Worm (Caenorhabditis elegans) whole organism, late embryonic: ENCODE measurements around the gene iars-1.

ENCODE experiments used
- C08G9.2 ChIP-seq: sonication (generic microtip); optimal IDR thresholded peaks from 2 replicates; lab custom pipeline; 2016; ENCODE audit warnings: mild to moderate bottlenecking, missing genetic modification characterization, moderate library complexity, missing compliant biosample characterization
- C38D4.7 ChIP-seq: fragments of 200-800 bp; sonication (Bioruptor generic); optimal IDR thresholded peaks from 2 replicates; lab custom pipeline; 2018; ENCODE audit warnings: mild to moderate bottlenecking, missing genetic modification characterization, moderate library complexity, missing compliant biosample characterization
- K02D7.2 ChIP-seq: sonication (generic microtip); optimal IDR thresholded peaks from 2 replicates; lab custom pipeline; 2017; ENCODE audit warnings: mild to moderate bottlenecking, missing genetic modification characterization, missing compliant biosample characterization
- T23F11.4 ChIP-seq: fragments of 200-800 bp; sonication (Bioruptor generic); optimal IDR thresholded peaks from 2 replicates; lab custom pipeline; 2018; ENCODE audit warnings: mild to moderate bottlenecking, missing genetic modification characterization, missing compliant biosample characterization
- ceh-14 ChIP-seq: sonication (generic microtip); optimal IDR thresholded peaks from 2 replicates; lab custom pipeline; 2016; ENCODE audit warnings: missing genotype, missing genetic modification characterization, missing compliant biosample characterization
- ceh-18 ChIP-seq: sonication (generic microtip); optimal IDR thresholded peaks from 2 replicates; lab custom pipeline; 2016; ENCODE audit warnings: missing genetic modification characterization, missing compliant biosample characterization
- ceh-19 ChIP-seq: fragments of 200-800 bp; sonication (Bioruptor generic); optimal IDR thresholded peaks from 2 replicates; lab custom pipeline; 2018; ENCODE audit warnings: mild to moderate bottlenecking, missing genetic modification characterization, missing compliant biosample characterization
- ceh-2 ChIP-seq: sonication (generic microtip); optimal IDR thresholded peaks from 2 replicates; lab custom pipeline; 2016; ENCODE audit warnings: missing genotype, missing genetic modification characterization, missing compliant biosample characterization
- ceh-22 ChIP-seq: sonication (generic microtip); optimal IDR thresholded peaks from 2 replicates; lab custom pipeline; 2017; ENCODE audit warnings: missing biosample characterization, missing genetic modification characterization
- ceh-24 ChIP-seq: sonication (generic microtip); optimal IDR thresholded peaks from 2 replicates; lab custom pipeline; 2016; ENCODE audit warnings: mild to moderate bottlenecking, missing genetic modification characterization, missing compliant biosample characterization
- ceh-30 ChIP-seq: fragments of 150-350 bp; optimal IDR thresholded peaks from 2 replicates; lab custom pipeline; 2014; ENCODE audit warnings: missing biosample characterization, missing genetic modification characterization
- ceh-31 ChIP-seq: sonication (generic microtip); optimal IDR thresholded peaks from 2 replicates; lab custom pipeline; 2016; ENCODE audit warnings: missing genetic modification characterization, missing compliant biosample characterization
- ceh-34 ChIP-seq: sonication (generic microtip); optimal IDR thresholded peaks from 2 replicates; lab custom pipeline; 2016; ENCODE audit warnings: mild to moderate bottlenecking, missing genetic modification characterization, missing compliant biosample characterization
- ceh-48 ChIP-seq: sonication (generic microtip); optimal IDR thresholded peaks from 2 replicates; lab custom pipeline; 2016; ENCODE audit warnings: missing genetic modification characterization, inconsistent platforms, missing compliant biosample characterization
- ceh-6 ChIP-seq: fragments of 200-800 bp; sonication (Bioruptor generic); optimal IDR thresholded peaks from 2 replicates; lab custom pipeline; 2018; ENCODE audit warnings: mild to moderate bottlenecking, missing genetic modification characterization, missing compliant biosample characterization
- ceh-9 ChIP-seq: sonication (generic microtip); optimal IDR thresholded peaks from 2 replicates; lab custom pipeline; 2016; ENCODE audit warnings: mild to moderate bottlenecking, missing genetic modification characterization, inconsistent platforms, missing compliant biosample characterization
- che-1 ChIP-seq: sonication (generic microtip); optimal IDR thresholded peaks from 2 replicates; lab custom pipeline; 2016; ENCODE audit warnings: mild to moderate bottlenecking, missing genetic modification characterization, missing compliant biosample characterization
- dmd-4 ChIP-seq: sonication (generic microtip); optimal IDR thresholded peaks from 2 replicates; lab custom pipeline; 2016; ENCODE audit warnings: borderline replicate concordance, missing genetic modification characterization, missing compliant biosample characterization
- dve-1 ChIP-seq: sonication (generic microtip); optimal IDR thresholded peaks from 2 replicates; lab custom pipeline; 2017; ENCODE audit warnings: antibody characterized with exemption, mild to moderate bottlenecking, missing genetic modification characterization, missing compliant biosample characterization
- eyg-1 ChIP-seq: sonication (generic microtip); optimal IDR thresholded peaks from 2 replicates; lab custom pipeline; 2016; ENCODE audit warnings: missing genotype, missing genetic modification characterization, missing compliant biosample characterization
- fkh-10 ChIP-seq: fragments of 150-350 bp; optimal IDR thresholded peaks from 2 replicates; lab custom pipeline; 2014; ENCODE audit warnings: missing biosample characterization, missing genetic modification reagents, missing genetic modification characterization
- hlh-13 ChIP-seq: fragments of 200-800 bp; sonication (Bioruptor generic); optimal IDR thresholded peaks from 2 replicates; lab custom pipeline; 2018; ENCODE audit warnings: mild to moderate bottlenecking, missing genetic modification characterization, missing compliant biosample characterization
- hlh-15 ChIP-seq: sonication (generic microtip); optimal IDR thresholded peaks from 2 replicates; lab custom pipeline; 2016; ENCODE audit warnings: missing genetic modification characterization, missing compliant biosample characterization
- hlh-8 ChIP-seq: sonication (generic microtip); optimal IDR thresholded peaks from 2 replicates; lab custom pipeline; 2016; ENCODE audit warnings: missing genotype, missing genetic modification characterization, missing compliant biosample characterization
- lim-6 ChIP-seq: sonication (generic microtip); optimal IDR thresholded peaks from 2 replicates; lab custom pipeline; 2016; ENCODE audit warnings: missing genetic modification characterization, missing compliant biosample characterization
- nfya-1 ChIP-seq: sonication (generic microtip); optimal IDR thresholded peaks from 2 replicates; lab custom pipeline; 2017; ENCODE audit warnings: missing genetic modification characterization, mild to moderate bottlenecking, missing compliant biosample characterization, antibody characterized with exemption, moderate library complexity
- nhr-11 ChIP-seq: fragments of 150-350 bp; optimal IDR thresholded peaks from 2 replicates; lab custom pipeline; 2014; ENCODE audit warnings: missing biosample characterization, missing genetic modification characterization
- nhr-232 ChIP-seq: sonication (generic microtip); optimal IDR thresholded peaks from 2 replicates; lab custom pipeline; 2016; ENCODE audit warnings: missing genetic modification characterization, missing compliant biosample characterization
- odd-2 ChIP-seq: sonication (generic microtip); optimal IDR thresholded peaks from 2 replicates; lab custom pipeline; 2017; ENCODE audit warnings: antibody characterized with exemption, mild to moderate bottlenecking, missing genetic modification characterization, missing compliant biosample characterization
- pha-2 ChIP-seq: sonication (generic microtip); optimal IDR thresholded peaks from 2 replicates; lab custom pipeline; 2017; ENCODE audit warnings: mild to moderate bottlenecking, missing genetic modification characterization, missing compliant biosample characterization
- pha-4 ChIP-seq: fragments of 150-350 bp; optimal IDR thresholded peaks from 2 replicates; lab custom pipeline; 2018; ENCODE audit warnings: missing biosample characterization, missing genetic modification reagents, missing genetic modification characterization
- pqm-1 ChIP-seq: sonication (generic microtip); optimal IDR thresholded peaks from 2 replicates; lab custom pipeline; 2016; ENCODE audit warnings: missing genetic modification characterization, missing compliant biosample characterization
- pros-1 ChIP-seq: fragments of 150-350 bp; optimal IDR thresholded peaks from 2 replicates; lab custom pipeline; 2014; ENCODE audit warnings: missing biosample characterization, missing genetic modification reagents, missing genetic modification characterization
- ref-2 ChIP-seq: sonication (generic microtip); optimal IDR thresholded peaks from 2 replicates; lab custom pipeline; 2016; ENCODE audit warnings: missing genetic modification characterization, missing compliant biosample characterization
- sox-2 ChIP-seq: fragments of 200-800 bp; sonication (Bioruptor generic); IDR thresholded peaks from 2 replicates; pipeline ENCODE4 v1.3.6; 2022; ENCODE audit warnings: missing genetic modification reagents, missing genetic modification characterization, missing compliant biosample characterization
- sox-4 ChIP-seq: sonication (generic microtip); optimal IDR thresholded peaks from 2 replicates; lab custom pipeline; 2017; ENCODE audit warnings: mild to moderate bottlenecking, missing genetic modification characterization, inconsistent platforms, missing compliant biosample characterization
- unc-3 ChIP-seq, 2 experiments: fragments of 200-800 bp in 1 of 2; sonication (Bioruptor generic) in 1 of 2; sonication (generic microtip) in 1 of 2; conservative IDR thresholded peaks in 1 of 2; optimal IDR thresholded peaks in 1 of 2; 2 replicates each; pipeline versions ENCODE4 v1.3.6 to Lab custom; 2016 to 2022; ENCODE audit warnings: missing compliant biosample characterization in 2 of 2, missing genetic modification characterization in 2 of 2, missing genetic modification reagents in 1 of 2
- unc-42 ChIP-seq: sonication (generic microtip); optimal IDR thresholded peaks from 2 replicates; lab custom pipeline; 2016; ENCODE audit warnings: missing genotype, missing genetic modification characterization, missing compliant biosample characterization
- unc-86 ChIP-seq: sonication (generic microtip); optimal IDR thresholded peaks from 2 replicates; lab custom pipeline; 2016; ENCODE audit warnings: missing genetic modification characterization, missing compliant biosample characterization
- ztf-16 ChIP-seq: sonication (generic microtip); optimal IDR thresholded peaks from 2 replicates; lab custom pipeline; 2017; ENCODE audit warnings: missing genetic modification characterization, missing compliant biosample characterization

Gene iars-1

DNA sequence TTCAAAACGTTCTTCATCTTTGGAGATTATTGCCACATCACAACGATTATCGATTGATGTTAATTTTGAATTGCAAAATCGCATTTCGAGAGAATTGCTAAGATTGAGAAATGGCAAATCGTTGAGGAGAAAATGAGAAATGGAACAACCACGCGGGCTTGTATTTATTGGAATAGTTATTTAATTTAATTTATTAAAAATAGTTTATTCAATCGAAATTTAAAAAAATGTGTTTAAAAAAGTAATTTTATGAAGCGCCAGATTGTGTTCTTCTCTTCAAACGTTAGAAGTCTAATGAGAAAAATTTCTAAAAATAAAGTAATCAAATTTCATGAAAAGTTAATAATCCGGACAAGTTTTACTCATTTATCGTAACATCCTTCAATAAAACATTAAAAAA, 23.4 kb downstream of the iars-1 start, which contains the start of gene spe-26:
Gene spe-26, minus strand, starts transcription at position 101 of the 400 bp plus-strand sequence.
- no peak for TF ChIP-seq pha-2 (tag; lab: Kevin White, UChicago)
- no peak for TF ChIP-seq T23F11.4
- TF ChIP-seq ceh-2, result no peak
- TF ChIP-seq ceh-48 (tag; lab: Kevin White, UChicago), result no peak
- TF ChIP-seq ceh-18, result no peak
- TF ChIP-seq che-1 (tag; lab: Kevin White, UChicago), result no peak
- TF ChIP-seq dmd-4 (tag; lab: Kevin White, UChicago), result no peak
- no peak for TF ChIP-seq hlh-13 (GFP tag; lab: Kevin White, UChicago)

DNA sequence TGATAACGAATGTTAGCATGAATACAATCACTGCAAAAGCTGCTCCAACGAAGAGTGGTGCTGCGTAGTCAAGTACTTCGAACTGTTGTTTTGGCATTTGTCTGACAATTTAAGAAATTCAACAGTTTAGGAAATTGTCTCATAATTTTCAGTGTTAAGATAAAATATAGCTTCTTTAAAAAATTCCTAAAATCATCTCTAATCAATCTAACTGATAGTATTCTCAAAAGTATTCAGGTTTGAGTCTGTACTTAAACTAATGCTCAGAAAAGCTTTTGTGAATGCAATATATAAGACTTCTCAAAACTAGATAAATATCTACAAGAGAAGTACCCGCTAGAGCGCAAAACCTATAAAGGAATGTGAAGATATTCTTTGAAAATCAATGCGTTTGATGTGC, 26.5 kb downstream of the iars-1 start, which contains the start of gene R10H10.4:
Gene R10H10.4, minus strand, starts transcription at position 101 of the 400 bp plus-strand sequence.
- TF ChIP-seq nhr-11 (tag; lab: Kevin White, UChicago) (no peak), fkh-10 (GFP tag; lab: Kevin White, UChicago) (no peak), unc-3 (GFP tag; conservative IDR thresholded peaks at IDR 0.05; lab: Robert Waterston, UW) (no peak), unc-3 (tag; optimal IDR thresholded peaks at IDR 0.05; lab: Kevin White, UChicago) (no peak), hlh-13 (GFP tag; lab: Kevin White, UChicago) (no peak), eyg-1 (no peak), pqm-1 (tag; lab: Kevin White, UChicago) (no peak), pha-4 (tag; lab: Kevin White, UChicago) (no peak), sox-4 (tag; lab: Kevin White, UChicago) (no peak), sox-2 (GFP tag; lab: Robert Waterston, UW) (no peak), nfya-1 (tag; lab: Kevin White, UChicago) (no peak), nhr-232 (tag; lab: Kevin White, UChicago) (no peak)

ce11 chrIV:10396827-10397226, 28.4 kb downstream of the iars-1 start:
- TF ChIP-seq unc-42 (tag; lab: Kevin White, UChicago) (peak; percentile 80), ceh-2 (no peak)

DNA sequence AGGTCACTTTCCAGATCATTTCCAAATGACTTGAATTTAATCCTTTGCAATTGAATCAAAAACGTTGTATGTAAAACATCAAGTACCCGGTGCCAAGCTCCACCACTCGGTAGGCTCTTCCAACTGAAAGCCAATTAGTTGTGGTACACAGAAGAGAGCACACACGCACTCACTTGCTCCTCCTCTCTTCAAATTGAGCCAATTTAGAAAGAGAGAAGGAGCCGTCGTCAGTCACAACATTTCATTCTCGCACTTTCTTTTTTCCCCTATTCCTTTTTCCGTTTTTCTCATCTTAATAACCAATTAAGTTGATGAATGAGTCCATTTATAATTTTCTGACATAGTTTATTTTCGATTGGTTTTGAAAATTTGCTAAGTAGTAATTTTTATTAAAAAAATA, 29.8 kb downstream of the iars-1 start:
- TF ChIP-seq ceh-48 (tag; lab: Kevin White, UChicago), result no peak
- TF ChIP-seq pros-1 (tag; lab: Kevin White, UChicago), result no peak
- peak; percentile 0 for TF ChIP-seq nfya-1 (tag; lab: Kevin White, UChicago)
- TF ChIP-seq ceh-30, result no peak
- TF ChIP-seq ceh-31 (tag; lab: Kevin White, UChicago), result peak; percentile 14
- no peak for TF ChIP-seq odd-2 (tag; lab: Kevin White, UChicago)
- TF ChIP-seq lim-6 (tag; lab: Kevin White, UChicago), result no peak
- TF ChIP-seq pha-4 (tag; lab: Kevin White, UChicago), result no peak
- TF ChIP-seq dve-1 (tag; lab: Kevin White, UChicago), result no peak
- TF ChIP-seq dmd-4 (tag; lab: Kevin White, UChicago), result no peak
- TF ChIP-seq unc-42 (tag; lab: Kevin White, UChicago), result peak; percentile 69

DNA sequence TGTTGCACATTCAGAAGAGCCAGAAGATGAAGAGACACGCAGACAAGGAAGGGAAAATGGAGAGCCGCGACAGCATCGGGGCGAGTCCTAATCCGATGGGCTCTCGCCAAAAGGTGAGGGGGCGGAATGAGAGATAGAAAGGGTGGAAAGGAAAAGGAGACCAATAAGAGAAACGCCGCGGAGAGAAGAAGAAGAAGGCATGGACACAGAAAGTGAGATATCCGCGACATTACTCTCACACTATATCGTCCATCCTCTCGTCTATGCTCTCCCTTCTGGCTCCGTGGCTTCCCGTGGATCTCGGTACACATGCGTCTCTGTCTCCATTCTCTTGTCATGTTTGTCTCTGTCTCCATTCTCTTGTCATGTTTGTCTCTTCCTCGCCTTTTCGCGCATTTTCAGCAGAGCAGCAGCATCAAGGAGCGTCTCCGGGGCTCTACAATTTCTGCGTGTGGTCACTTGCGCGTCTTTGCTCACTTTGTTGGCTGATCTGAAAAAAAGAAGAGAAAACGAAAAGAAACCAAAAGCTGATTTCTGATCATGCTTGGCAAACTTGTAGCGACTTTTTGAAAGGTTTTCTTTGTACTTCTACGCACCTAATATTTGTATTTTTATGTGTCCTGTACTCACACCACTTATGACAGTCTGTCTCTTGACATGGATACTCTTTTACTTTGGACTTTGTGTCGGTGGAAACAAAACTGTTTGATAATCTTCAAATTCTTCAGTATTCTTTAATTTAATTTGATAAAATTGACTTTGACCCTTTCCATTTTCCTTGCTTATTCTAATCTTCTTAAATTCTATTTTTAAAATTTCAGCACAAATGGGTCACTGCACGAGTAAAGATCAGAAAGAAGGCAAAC, 35.0 kb downstream of the iars-1 start, which contains the start of gene gpa-7:
Gene gpa-7, plus strand, starts transcription at position 816 of the 866 bp plus-strand sequence.
- TF ChIP-seq lim-6 (tag; lab: Kevin White, UChicago) (peak; percentile 15), unc-86 (tag; lab: Kevin White, UChicago) (peak; percentile 22), ceh-22 (tag; lab: Kevin White, UChicago) (no peak), hlh-8 (tag; lab: Kevin White, UChicago) (peak; percentile 33), ztf-16 (tag; lab: Kevin White, UChicago) (no peak), ceh-6 (GFP tag; lab: Kevin White, UChicago) (no peak), C38D4.7 (no peak), pros-1 (tag; lab: Kevin White, UChicago) (peak; percentile 26), hlh-15 (tag; lab: Kevin White, UChicago) (no peak), ceh-24 (tag; lab: Kevin White, UChicago) (no peak), ceh-34 (peak; percentile 82), fkh-10 (GFP tag; lab: Kevin White, UChicago) (peak; percentile 53), K02D7.2 (tag; lab: Kevin White, UChicago) (no peak), ceh-9 (tag; lab: Kevin White, UChicago) (no peak), nfya-1 (tag; lab: Kevin White, UChicago) (peak; percentile 86), C08G9.2 (tag; lab: Kevin White, UChicago) (peak; percentile 44), unc-3 (GFP tag; conservative IDR thresholded peaks at IDR 0.05; lab: Robert Waterston, UW) (no peak; the same call in 1 of the 2 replicates), unc-3 (tag; optimal IDR thresholded peaks at IDR 0.05; lab: Kevin White, UChicago) (peak; percentile 50), ref-2 (tag; lab: Kevin White, UChicago) (peak; percentile 71), ceh-14 (tag; lab: Kevin White, UChicago) (peak; percentile 75), ceh-31 (tag; lab: Kevin White, UChicago) (peak; percentile 88), ceh-19 (GFP tag; lab: Kevin White, UChicago) (peak; percentile 74), pha-4 (tag; lab: Kevin White, UChicago) (no peak), eyg-1 (no peak)
